Worm (Caenorhabditis elegans): ENCODE results near the gene W05E10.1.

- TF ChIP-seq unc-42 (tag; optimal IDR thresholded peaks at IDR 0.05) (no peak), tbx-2 (tag; optimal IDR thresholded peaks at IDR 0.05) (no peak), lin-11 (tag; optimal IDR thresholded peaks at IDR 0.05) (no peak), nfya-1 (tag; optimal IDR thresholded peaks at IDR 0.05) (no peak), unc-86 (tag; optimal IDR thresholded peaks at IDR 0.05) (no peak), pqm-1 (tag; optimal IDR thresholded peaks at IDR 0.05) (no peak), sdc-2 (tag; optimal IDR thresholded peaks at IDR 0.05) (no peak), ceh-2 (tag; optimal IDR thresholded peaks at IDR 0.05) (no peak), ceh-34 (tag; optimal IDR thresholded peaks at IDR 0.05) (no peak), ztf-16 (tag; optimal IDR thresholded peaks at IDR 0.05) (no peak), unc-55 (GFP tag; optimal IDR thresholded peaks at IDR 0.05) (no peak)
These were observed 40.8 kb downstream of the W05E10.1 start, which contains the start of gene zip-10 for ce11 chrV:11650720-11651119.

Data from whole organism, late embryonic.